Worm (Caenorhabditis elegans): ENCODE data around the gene nos-2.

Gene nos-2

DNA sequence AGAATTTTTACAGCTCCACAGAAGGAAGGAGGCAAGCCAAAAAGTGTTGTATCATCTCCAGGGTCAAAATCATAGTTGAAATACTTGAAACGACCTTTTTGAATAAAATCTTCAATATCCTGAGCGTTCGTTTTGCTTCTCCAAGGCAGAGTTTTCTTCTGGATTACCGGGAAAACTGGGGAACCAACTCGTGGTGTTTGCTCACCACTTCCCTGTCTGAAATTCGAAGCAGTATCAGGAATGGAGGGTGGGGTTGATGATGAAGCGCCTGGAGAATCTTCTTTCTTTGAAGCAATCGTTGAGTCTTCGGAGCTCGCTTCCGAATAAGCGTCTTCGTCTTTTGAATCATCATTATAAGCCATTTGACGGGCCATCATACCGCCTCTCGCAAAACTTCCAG lies 37.7 kb downstream of the nos-2 start:
- TF ChIP-seq hlh-1 (tag; optimal IDR thresholded peaks at IDR 0.05) (no peak), ham-2 (GFP tag; optimal IDR thresholded peaks at IDR 0.05) (no peak), sem-2 (GFP tag; optimal IDR thresholded peaks at IDR 0.05) (no peak)

DNA sequence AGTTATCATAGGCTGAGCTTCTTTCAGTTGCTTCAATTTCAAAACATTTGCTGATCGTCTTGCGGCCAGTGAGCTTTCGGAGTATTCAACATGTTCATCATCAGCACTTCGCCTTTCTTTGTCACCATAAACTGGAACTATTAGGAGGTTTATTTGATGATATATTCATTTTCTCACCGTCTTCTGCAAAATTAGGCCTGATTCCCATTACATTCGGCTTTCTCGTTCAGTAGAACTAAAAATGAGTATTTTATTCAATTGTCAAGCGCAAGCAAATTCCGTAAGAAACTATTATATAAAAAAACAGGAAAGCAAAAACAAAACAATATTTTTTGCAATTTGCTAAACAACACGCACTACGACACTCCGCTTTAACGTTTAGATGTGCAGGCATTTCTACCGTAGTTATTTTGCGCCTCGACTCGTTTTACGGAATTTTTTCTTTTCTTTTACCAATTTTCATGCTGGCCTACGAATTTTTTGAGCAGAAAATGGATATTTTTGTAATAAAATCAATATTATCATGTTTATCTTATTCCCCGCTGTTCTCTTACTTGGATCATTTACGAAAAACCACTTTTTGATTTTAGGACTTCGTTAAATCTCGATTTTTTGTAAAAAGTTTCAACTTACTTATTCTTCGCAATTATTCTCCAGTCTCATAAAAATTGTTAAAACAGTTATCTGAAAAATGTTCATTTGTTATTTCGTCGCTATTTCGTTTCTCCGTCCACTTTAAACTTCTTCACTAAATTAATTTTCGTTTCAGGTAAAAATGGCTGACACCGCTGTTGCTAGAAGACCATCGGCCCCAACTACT lies 39.6 kb downstream of the nos-2 start, which contains the start of the genes farl-11 and rpl-33:
Gene farl-11 (minus strand): TSS at position 242 of the 820 bp plus-strand sequence.
Gene rpl-33 (plus strand): TSS at position 770 of the 820 bp plus-strand sequence.
- TF ChIP-seq nhr-12 (tag; optimal IDR thresholded peaks at IDR 0.05) (no peak), blmp-1 (tag; optimal IDR thresholded peaks at IDR 0.05) (no peak), unc-62 (GFP tag; optimal IDR thresholded peaks at IDR 0.05) (peak; percentile 73), mep-1 (tag; optimal IDR thresholded peaks at IDR 0.05) (peak; percentile 88), M03D4.4 (tag; optimal IDR thresholded peaks at IDR 0.05) (no peak), elt-3 (tag; optimal IDR thresholded peaks at IDR 0.05) (no peak), bed-3 (GFP tag; optimal IDR thresholded peaks at IDR 0.05) (no peak), ceh-83 (GFP tag; optimal IDR thresholded peaks at IDR 0.05) (no peak), snpc-4 (tag; optimal IDR thresholded peaks at IDR 0.05) (no peak), sem-2 (GFP tag; optimal IDR thresholded peaks at IDR 0.05) (no peak), zip-8 (tag; optimal IDR thresholded peaks at IDR 0.05) (no peak), unc-39 (tag; optimal IDR thresholded peaks at IDR 0.05) (no peak), mab-5 (tag; optimal IDR thresholded peaks at IDR 0.05) (peak; percentile 41), hlh-1 (tag; optimal IDR thresholded peaks at IDR 0.05) (peak; percentile 61), nhr-28 (tag; optimal IDR thresholded peaks at IDR 0.05) (no peak), nhr-2 (tag; optimal IDR thresholded peaks at IDR 0.05) (no peak), nhr-76 (tag; optimal IDR thresholded peaks at IDR 0.05) (no peak), lin-13 (tag; optimal IDR thresholded peaks at IDR 0.05) (peak; percentile 63), lsy-2 (tag; optimal IDR thresholded peaks at IDR 0.05) (peak; percentile 98), lin-32 (GFP tag; optimal IDR thresholded peaks at IDR 0.05) (no peak), ztf-11 (tag; optimal IDR thresholded peaks at IDR 0.05) (no peak), tbx-8 (GFP tag; optimal IDR thresholded peaks at IDR 0.05) (no peak), ham-2 (GFP tag; optimal IDR thresholded peaks at IDR 0.05) (no peak), ceh-39 (tag; optimal IDR thresholded peaks at IDR 0.05) (peak; percentile 79), drap-1 (GFP tag; optimal IDR thresholded peaks at IDR 0.05) (no peak), elt-1 (tag; optimal IDR thresholded peaks at IDR 0.05; ENCODE audit: borderline replicate concordance, insufficient read depth) (no peak), nhr-237 (tag; optimal IDR thresholded peaks at IDR 0.05) (peak; percentile 92), sptf-1 (tag; optimal IDR thresholded peaks at IDR 0.05) (peak; percentile 33), mls-2 (tag; optimal IDR thresholded peaks at IDR 0.05) (peak; percentile 5), flh-1 (GFP tag; optimal IDR thresholded peaks at IDR 0.05) (no peak), ceh-43 (GFP tag; optimal IDR thresholded peaks at IDR 0.05) (no peak), unc-120 (tag; optimal IDR thresholded peaks at IDR 0.05; ENCODE audit: poor library complexity, severe bottlenecking) (peak; percentile 4), ces-1 (GFP tag; optimal IDR thresholded peaks at IDR 0.05) (peak; percentile 76), cnd-1 (tag; optimal IDR thresholded peaks at IDR 0.05) (no peak), pha-4 (tag; optimal IDR thresholded peaks at IDR 0.05) (peak; percentile 81)

DNA sequence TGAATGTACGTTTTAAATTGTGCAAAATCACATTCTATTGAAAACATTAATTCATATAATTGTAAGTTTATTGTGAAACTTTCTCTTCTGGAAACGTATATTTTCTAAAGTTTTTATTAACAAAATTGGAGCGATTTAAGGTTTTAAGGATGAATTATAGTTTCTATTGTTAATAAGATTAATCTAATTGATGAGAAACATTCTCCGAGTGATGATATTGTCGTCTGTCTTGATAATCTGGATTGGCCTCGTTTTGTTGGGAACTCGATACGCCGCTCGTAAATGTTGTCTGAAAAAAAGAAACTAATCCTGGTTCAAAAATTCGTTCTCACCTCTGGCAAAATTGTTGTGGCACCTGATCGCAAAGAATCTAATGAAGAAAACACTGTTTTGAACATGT lies 40.9 kb downstream of the nos-2 start:
- TF ChIP-seq ham-2 (GFP tag; optimal IDR thresholded peaks at IDR 0.05): no peak
- TF ChIP-seq tbx-8 (GFP tag; optimal IDR thresholded peaks at IDR 0.05): no peak
- no peak for TF ChIP-seq unc-120 (tag; optimal IDR thresholded peaks at IDR 0.05; ENCODE audit: poor library complexity, severe bottlenecking)
- TF ChIP-seq zip-8 (tag; optimal IDR thresholded peaks at IDR 0.05): no peak

DNA sequence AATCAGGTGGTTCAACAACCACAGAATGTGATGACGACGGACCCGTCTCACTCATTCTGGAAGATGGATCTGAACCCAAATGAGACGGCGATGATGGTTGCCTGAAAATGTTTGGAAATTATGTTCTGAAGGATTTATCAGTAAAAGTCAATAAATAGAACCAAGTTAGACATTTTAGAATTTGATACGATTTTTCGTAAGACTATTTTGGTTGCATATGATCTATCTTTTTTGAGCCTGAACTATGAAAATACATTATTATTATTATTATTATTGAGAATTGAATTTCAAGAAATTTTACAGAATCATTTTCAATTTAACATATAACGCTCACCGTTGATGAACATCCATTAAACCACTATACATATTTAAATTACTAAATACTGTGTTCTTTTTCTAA lies 44.5 kb downstream of the nos-2 start, which contains the start of gene F10E7.9:
Gene F10E7.9 (minus strand): TSS at position 101 of the 400 bp plus-strand sequence.
- no peak for TF ChIP-seq pha-4 (tag; optimal IDR thresholded peaks at IDR 0.05)
- no peak for TF ChIP-seq mab-5 (tag; optimal IDR thresholded peaks at IDR 0.05)
- no peak for TF ChIP-seq lin-13 (tag; optimal IDR thresholded peaks at IDR 0.05)
- TF ChIP-seq flh-1 (GFP tag; optimal IDR thresholded peaks at IDR 0.05): no peak
- TF ChIP-seq mls-2 (tag; optimal IDR thresholded peaks at IDR 0.05): no peak
- TF ChIP-seq mep-1 (tag; optimal IDR thresholded peaks at IDR 0.05): no peak
- TF ChIP-seq unc-120 (tag; optimal IDR thresholded peaks at IDR 0.05; ENCODE audit: poor library complexity, severe bottlenecking): no peak
- no peak for TF ChIP-seq ztf-11 (tag; optimal IDR thresholded peaks at IDR 0.05)
- no peak for TF ChIP-seq zip-8 (tag; optimal IDR thresholded peaks at IDR 0.05)
- no peak for TF ChIP-seq nhr-28 (tag; optimal IDR thresholded peaks at IDR 0.05)
- no peak for TF ChIP-seq sem-2 (GFP tag; optimal IDR thresholded peaks at IDR 0.05)

Data from whole organism, mixed stage, embryonic.